Worm (Caenorhabditis elegans) whole organism, L1 larva: ENCODE data around the gene Y54G2A.12.

Source experiments
- aly-2 ChIP-seq: fragments of 150-350 bp; optimal IDR thresholded peaks from 2 replicates; lab custom pipeline; 2014; ENCODE audit warnings: missing biosample characterization, missing genetic modification characterization
- ceh-8 ChIP-seq: fragments of 200-800 bp; sonication (Bioruptor generic); optimal IDR thresholded peaks from 2 replicates; lab custom pipeline; 2018; ENCODE audit warnings: mild to moderate bottlenecking, missing genetic modification characterization, moderate library complexity, missing compliant biosample characterization
- dpl-1 ChIP-seq, 3 experiments: fragments of 150-350 bp in 2 of 3; sonication (generic microtip) in 1 of 3; optimal IDR thresholded peaks; 2 replicates each; lab custom pipeline; 2014 to 2017; ENCODE audit warnings: missing biosample characterization in 3 of 3, missing genetic modification characterization in 3 of 3, missing genetic modification reagents in 3 of 3
- efl-1 ChIP-seq, 4 experiments: fragments of 150-350 bp; optimal IDR thresholded peaks in 3 of 4; peaks in 1 of 4; 1 replicate in 1 of 4; 2 replicates in 3 of 4; lab custom pipeline; 2014; ENCODE audit warnings: missing biosample characterization in 2 of 4, missing genetic modification characterization in 2 of 4, missing genetic modification reagents in 2 of 4
- egl-13 ChIP-seq: sonication (generic microtip); optimal IDR thresholded peaks from 2 replicates; lab custom pipeline; 2016; ENCODE audit warnings: missing genotype, missing genetic modification reagents, missing genetic modification characterization, missing compliant biosample characterization
- ets-5 ChIP-seq: fragments of 200-800 bp; sonication (Bioruptor generic); IDR thresholded peaks from 2 replicates; pipeline ENCODE4 v1.3.6; 2022; ENCODE audit warnings: missing genetic modification characterization, missing compliant biosample characterization
- fkh-4 ChIP-seq: sonication (generic microtip); optimal IDR thresholded peaks from 2 replicates; lab custom pipeline; 2016; ENCODE audit warnings: missing compliant biosample characterization, missing genetic modification characterization, borderline replicate concordance
- fkh-8 ChIP-seq: sonication (generic microtip); optimal IDR thresholded peaks from 2 replicates; lab custom pipeline; 2016; ENCODE audit warnings: mild to moderate bottlenecking, missing genetic modification characterization, missing compliant biosample characterization
- fos-1 ChIP-seq: fragments of 150-350 bp; optimal IDR thresholded peaks from 2 replicates; lab custom pipeline; 2014; ENCODE audit warnings: missing biosample characterization, missing genetic modification characterization
- hlh-17 ChIP-seq: fragments of 200-800 bp; sonication (Bioruptor generic); optimal IDR thresholded peaks from 2 replicates; lab custom pipeline; 2018; ENCODE audit warnings: missing genetic modification characterization, mild to moderate bottlenecking, missing compliant biosample characterization, moderate library complexity, borderline replicate concordance
- hlh-4 ChIP-seq: sonication (generic microtip); optimal IDR thresholded peaks from 2 replicates; lab custom pipeline; 2016; ENCODE audit warnings: mild to moderate bottlenecking, missing genetic modification characterization, missing compliant biosample characterization
- hpl-2 ChIP-seq: fragments of 150-350 bp; optimal IDR thresholded peaks from 2 replicates; lab custom pipeline; 2014; ENCODE audit warnings: missing biosample characterization, missing genetic modification reagents, missing genetic modification characterization
- lin-14 ChIP-seq: fragments of 200-800 bp; sonication (Bioruptor generic); optimal IDR thresholded peaks from 2 replicates; lab custom pipeline; 2018; ENCODE audit warnings: mild to moderate bottlenecking, missing genetic modification characterization, moderate library complexity, missing compliant biosample characterization
- lin-35 ChIP-seq, 2 experiments: fragments of 150-350 bp; optimal IDR thresholded peaks; 2 replicates each; lab custom pipeline; 2014; ENCODE audit warnings: missing biosample characterization in 2 of 2, missing genetic modification characterization in 2 of 2, missing genetic modification reagents in 2 of 2
- lir-3 ChIP-seq: sonication (generic microtip); optimal IDR thresholded peaks from 2 replicates; lab custom pipeline; 2016; ENCODE audit warnings: mild to moderate bottlenecking, missing genetic modification characterization, moderate library complexity, missing compliant biosample characterization; ENCODE audit not compliant: poor library complexity
- mep-1 ChIP-seq: fragments of 150-350 bp; optimal IDR thresholded peaks from 2 replicates; lab custom pipeline; 2014; ENCODE audit warnings: missing biosample characterization, missing genetic modification characterization
- nhr-237 ChIP-seq: fragments of 150-350 bp; optimal IDR thresholded peaks from 2 replicates; lab custom pipeline; 2014; ENCODE audit warnings: missing biosample characterization, missing genetic modification characterization
- nhr-71 ChIP-seq: sonication (generic microtip); optimal IDR thresholded peaks from 2 replicates; lab custom pipeline; 2016; ENCODE audit warnings: mild to moderate bottlenecking, missing genetic modification characterization, moderate library complexity, missing compliant biosample characterization
- nhr-85 ChIP-seq: sonication (generic microtip); peaks from one replicate; lab custom pipeline; 2016; ENCODE audit warnings: missing genetic modification characterization, inconsistent platforms, missing compliant biosample characterization
- pqm-1 ChIP-seq: sonication (generic microtip); optimal IDR thresholded peaks from 3 replicates; lab custom pipeline; 2017; ENCODE audit warnings: missing biosample characterization, missing genetic modification characterization
- sup-37 ChIP-seq: fragments of 200-800 bp; sonication (Bioruptor generic); optimal IDR thresholded peaks from 2 replicates; lab custom pipeline; 2018; ENCODE audit warnings: mild to moderate bottlenecking, missing genetic modification characterization, missing compliant biosample characterization
- tbx-2 ChIP-seq: sonication (generic microtip); optimal IDR thresholded peaks from 2 replicates; lab custom pipeline; 2016; ENCODE audit warnings: missing genetic modification characterization, missing compliant biosample characterization
- tlp-1 ChIP-seq: fragments of 150-350 bp; optimal IDR thresholded peaks from 2 replicates; lab custom pipeline; 2014; ENCODE audit warnings: missing biosample characterization, missing genetic modification characterization
- unc-130 ChIP-seq: fragments of 150-350 bp; optimal IDR thresholded peaks from 2 replicates; lab custom pipeline; 2017; ENCODE audit warnings: missing biosample characterization, missing genetic modification characterization, inconsistent platforms
- unc-98 ChIP-seq: fragments of 200-800 bp; sonication (Bioruptor generic); IDR thresholded peaks from 2 replicates; pipeline ENCODE4 v1.3.6; 2022; ENCODE audit warnings: missing genetic modification characterization, missing compliant biosample characterization
- xbp-1 ChIP-seq: sonication (generic microtip); optimal IDR thresholded peaks from 2 replicates; lab custom pipeline; 2016; ENCODE audit warnings: missing genetic modification characterization, missing compliant biosample characterization

Y54G2A.12 gene

ce11 chrIV:2761477-2761876, 21.2 kb downstream of the Y54G2A.12 start:
- TF ChIP-seq ets-5 (no peak), tbx-2 (tag; lab: Kevin White, UChicago) (no peak), dpl-1 (GFP tag; optimal IDR thresholded peaks at IDR 0.05; lab: Kevin White, UChicago) (no peak), ceh-8 (GFP tag; lab: Kevin White, UChicago) (no peak), hlh-17 (GFP tag; lab: Kevin White, UChicago) (no peak), xbp-1 (no peak)

- TF ChIP-seq pqm-1 (tag; lab: Kevin White, UChicago) = no peak
- no peak for TF ChIP-seq nhr-237 (tag; lab: Kevin White, UChicago)
- no peak for TF ChIP-seq lin-14 (GFP tag; lab: Kevin White, UChicago)
- no peak for TF ChIP-seq fos-1 (tag; lab: Kevin White, UChicago)
- no peak for TF ChIP-seq lir-3 (tag; lab: Kevin White, UChicago)
- no peak for TF ChIP-seq fkh-4 (tag; lab: Kevin White, UChicago)
- no peak for TF ChIP-seq unc-98 (GFP tag; lab: Robert Waterston, UW)
- no peak for TF ChIP-seq hpl-2 (GFP tag; lab: Kevin White, UChicago)
Observed at ce11 chrIV:2759163-2759562, 23.5 kb downstream of the Y54G2A.12 start, which contains the start of gene Y54G2A.38. Gene Y54G2A.38 (plus strand): TSS chrIV:2759463.

- TF ChIP-seq egl-13 (tag; lab: Kevin White, UChicago) (no peak), hlh-4 (tag; lab: Kevin White, UChicago) (no peak), unc-130 (tag; lab: Kevin White, UChicago) (no peak), mep-1 (no peak), aly-2 (tag; lab: Kevin White, UChicago) (no peak)
Observed at ce11 chrIV:2758079-2758478, 24.6 kb downstream of the Y54G2A.12 start.

ce11 chrIV:2753541-2753940, 29.1 kb downstream of the Y54G2A.12 start:
- TF ChIP-seq efl-1 (optimal IDR thresholded peaks at IDR 0.05; lab: Kevin White, UChicago) (no peak), efl-1 (GFP tag; optimal IDR thresholded peaks at IDR 0.05 in 1 of 2; lab: Kevin White, UChicago) (peak in 1 of 2 experiments; percentile 91), sup-37 (GFP tag; lab: Kevin White, UChicago) (no peak), unc-98 (GFP tag; lab: Robert Waterston, UW) (no peak)

- TF ChIP-seq nhr-237 (tag; lab: Kevin White, UChicago) (no peak), efl-1 (optimal IDR thresholded peaks at IDR 0.05; lab: Kevin White, UChicago) (no peak), efl-1 (GFP tag; optimal IDR thresholded peaks at IDR 0.05 in 1 of 2; lab: Kevin White, UChicago) (peak in 1 of 2 experiments; percentile 78)
Observed at ce11 chrIV:2751568-2751967, 31.1 kb downstream of the Y54G2A.12 start, which contains the start of gene Y54G2A.41. Gene Y54G2A.41 (plus strand): TSS chrIV:2751868.

- TF ChIP-seq fkh-8 (tag; lab: Kevin White, UChicago) = peak; percentile 50
- no peak for TF ChIP-seq lin-35 (GFP tag; optimal IDR thresholded peaks at IDR 0.05; lab: Kevin White, UChicago)
- peak; percentile 21 for TF ChIP-seq nhr-71
Observed at ce11 chrIV:2750607-2751006, 32.0 kb downstream of the Y54G2A.12 start.

ce11 chrIV:2748863-2749451, 33.7 kb downstream of the Y54G2A.12 start:
- TF ChIP-seq aly-2 (tag; lab: Kevin White, UChicago) = no peak
- no peak for TF ChIP-seq hlh-4 (tag; lab: Kevin White, UChicago)
- no peak for TF ChIP-seq tlp-1 (tag; lab: Kevin White, UChicago)
- TF ChIP-seq nhr-85 (tag; lab: Kevin White, UChicago) = peak; percentile 32
- TF ChIP-seq lin-35 (GFP tag; optimal IDR thresholded peaks at IDR 0.05; lab: Kevin White, UChicago) = peak in 1 of 2 experiments; percentile 10
